Worm (Caenorhabditis elegans): ENCODE results near the gene lurp-1.

Gene lurp-1

ce11 chrII:10868670-10869246 lies 12.0 kb upstream of the lurp-1 start, which contains the start of the genes gmps-1 and cap-2 (continued):
- peak; percentile 81 for TF ChIP-seq ceh-32 (tag; optimal IDR thresholded peaks at IDR 0.05; ENCODE audit: poor library complexity)
- peak; percentile 86 for TF ChIP-seq lin-29 (GFP tag; IDR thresholded peaks at IDR 0.05)
- peak; percentile 86 for TF ChIP-seq lin-1 (GFP tag; IDR thresholded peaks at IDR 0.05)
- TF ChIP-seq zfp-2 (tag; optimal IDR thresholded peaks at IDR 0.05) = peak; percentile 74
- peak; percentile 95 for TF ChIP-seq ceh-20 (GFP tag; IDR thresholded peaks at IDR 0.05)
- TF ChIP-seq cey-2 (tag; optimal IDR thresholded peaks at IDR 0.05; ENCODE audit: borderline replicate concordance, insufficient read depth) = no peak
- peak; percentile 72 for TF ChIP-seq zip-2 (tag; optimal IDR thresholded peaks at IDR 0.05)
- no peak for TF ChIP-seq lim-7 (GFP tag; IDR thresholded peaks at IDR 0.05)
- peak; percentile 96 for TF ChIP-seq aha-1 (tag)
- TF ChIP-seq ztf-7 (tag; optimal IDR thresholded peaks at IDR 0.05) = peak; percentile 92
- peak; percentile 97 for TF ChIP-seq ctbp-1 (GFP tag; IDR thresholded peaks at IDR 0.05)
- peak; percentile 88 for TF ChIP-seq madf-9 (GFP tag; conservative IDR thresholded peaks at IDR 0.05)
- TF ChIP-seq tag-97 (GFP tag; IDR thresholded peaks at IDR 0.05) = 0 out of 2 replicates have a peak, but pooled peaks have one; percentile 13
- peak; percentile 70; the same call in 1 of the 2 replicates for TF ChIP-seq dmd-8 (GFP tag; IDR thresholded peaks at IDR 0.05)
- peak; percentile 93 for TF ChIP-seq lin-38 (GFP tag; IDR thresholded peaks at IDR 0.05)
- peak; percentile 95 for TF ChIP-seq rbr-2 (tag; optimal IDR thresholded peaks at IDR 0.05)
- peak; percentile 58 for TF ChIP-seq fos-1 (tag; optimal IDR thresholded peaks at IDR 0.05)
- TF ChIP-seq zip-11 (GFP tag; IDR thresholded peaks at IDR 0.05) = no peak
- TF ChIP-seq nhr-237 (tag; optimal IDR thresholded peaks at IDR 0.05) = peak; percentile 1
- TF ChIP-seq T26A8.4 (GFP tag; IDR thresholded peaks at IDR 0.05) = peak; percentile 98
- peak; percentile 94 for TF ChIP-seq duxl-1 (tag; optimal IDR thresholded peaks at IDR 0.05; ENCODE audit: poor library complexity)
- TF ChIP-seq spr-1 (tag; optimal IDR thresholded peaks at IDR 0.05) = peak; percentile 94
- peak; percentile 60 for TF ChIP-seq Y5F2A.4 (GFP tag; optimal IDR thresholded peaks at IDR 0.05)
- peak; percentile 34 for TF ChIP-seq zag-1 (tag; optimal IDR thresholded peaks at IDR 0.05)
- peak; percentile 48 for TF ChIP-seq R02D3.7 (tag; optimal IDR thresholded peaks at IDR 0.05)
- peak; percentile 92 for TF ChIP-seq egl-43 (GFP tag; IDR thresholded peaks at IDR 0.05)
- TF ChIP-seq nhr-111 (GFP tag; optimal IDR thresholded peaks at IDR 0.05) = no peak
- TF ChIP-seq unc-39 (tag; optimal IDR thresholded peaks at IDR 0.05) = no peak
- TF ChIP-seq lir-3 (tag; optimal IDR thresholded peaks at IDR 0.05) = peak; percentile 55
- TF ChIP-seq Y105C5A.15 (GFP tag; IDR thresholded peaks at IDR 0.05) = peak; percentile 56; the same call in 1 of the 2 replicates
- no peak for TF ChIP-seq egl-27 (tag; optimal IDR thresholded peaks at IDR 0.05)
- TF ChIP-seq mxl-2 (GFP tag; conservative IDR thresholded peaks at IDR 0.05) = peak; percentile 76; the same call in 1 of the 2 replicates
- TF ChIP-seq F44E2.7 (GFP tag; IDR thresholded peaks at IDR 0.05) = no peak
- TF ChIP-seq hif-1 (tag; optimal IDR thresholded peaks at IDR 0.05) = peak; percentile 68 to 87
- TF ChIP-seq zfp-3 (GFP tag; conservative IDR thresholded peaks at IDR 0.05) = peak; percentile 86
- peak; percentile 87 for TF ChIP-seq nhr-28 (tag; optimal IDR thresholded peaks at IDR 0.05)
- TF ChIP-seq dmd-6 (GFP tag; IDR thresholded peaks at IDR 0.05) = peak; percentile 95
- peak; percentile 99 for TF ChIP-seq dve-1 (tag; optimal IDR thresholded peaks at IDR 0.05; ENCODE audit: insufficient read depth)
- peak; percentile 96 for TF ChIP-seq pha-4 (GFP tag; IDR thresholded peaks at IDR 0.05)
- no peak for TF ChIP-seq pha-4 (tag; optimal IDR thresholded peaks at IDR 0.05)
- peak; percentile 35 for TF ChIP-seq nhr-76 (tag; optimal IDR thresholded peaks at IDR 0.05)
- TF ChIP-seq ama-1 (optimal IDR thresholded peaks at IDR 0.05) = peak; percentile 54
- peak; percentile 92 for TF ChIP-seq hlh-30 (tag; optimal IDR thresholded peaks at IDR 0.05; ENCODE audit: insufficient read depth)
- peak; percentile 98 for TF ChIP-seq hmg-1.1 (GFP tag; IDR thresholded peaks at IDR 0.05)
- no peak for TF ChIP-seq nhr-41 (GFP tag; IDR thresholded peaks at IDR 0.05)
- TF ChIP-seq nhr-42 (GFP tag; IDR thresholded peaks at IDR 0.05) = peak; percentile 94
- peak in 1 of 2 experiments; percentile 58 for TF ChIP-seq unc-62 (GFP tag; optimal IDR thresholded peaks at IDR 0.05 in 1 of 2)
- TF ChIP-seq unc-62 (tag; optimal IDR thresholded peaks at IDR 0.05) = no peak
- peak; percentile 100 for TF ChIP-seq lsy-2 (tag; optimal IDR thresholded peaks at IDR 0.05)
- TF ChIP-seq nhr-11 (tag; optimal IDR thresholded peaks at IDR 0.05) = peak; percentile 93
- TF ChIP-seq lin-39 (tag; optimal IDR thresholded peaks at IDR 0.05) = peak; percentile 67

Measured in whole organism, L4 larva.